Worm (Caenorhabditis elegans) whole organism, L4 larva: Measurements from ENCODE around the gene F22E5.7.

Experiments
- D1046.2 ChIP-seq: fragments of 200-800 bp; sonication (Bioruptor generic); IDR thresholded peaks from 2 replicates; pipeline ENCODE4 v1.3.6; 2022; ENCODE audit warnings: missing genetic modification characterization, missing compliant biosample characterization
- F37D6.2 ChIP-seq: sonication (generic microtip); optimal IDR thresholded peaks from 2 replicates; lab custom pipeline; 2016; ENCODE audit warnings: mild to moderate bottlenecking, missing genetic modification characterization, missing compliant biosample characterization
- R02D3.7 ChIP-seq: fragments of 150-350 bp; sonication (generic microtip); optimal IDR thresholded peaks from 3 replicates; lab custom pipeline; 2014; ENCODE audit warnings: missing biosample characterization, missing genetic modification characterization
- Y5F2A.4 ChIP-seq: fragments of 200-800 bp; sonication (Bioruptor generic); optimal IDR thresholded peaks from 2 replicates; lab custom pipeline; 2018; ENCODE audit warnings: mild to moderate bottlenecking, missing genetic modification characterization, missing compliant biosample characterization
- aha-1 ChIP-seq: fragments of 150-350 bp; peaks from one replicate; lab custom pipeline; 2014; ENCODE audit warnings: missing biosample characterization, missing genetic modification characterization
- ama-1 ChIP-seq: fragments of 150-350 bp; optimal IDR thresholded peaks from 2 replicates; lab custom pipeline; 2014; ENCODE audit warnings: inconsistent platforms, mixed read lengths
- cey-2 ChIP-seq: sonication (generic microtip); optimal IDR thresholded peaks from 3 replicates; lab custom pipeline; 2017; ENCODE audit warnings: missing genetic modification characterization, mild to moderate bottlenecking, missing compliant biosample characterization, antibody characterized with exemption, borderline replicate concordance; ENCODE audit not compliant: insufficient read depth
- fkh-10 ChIP-seq: fragments of 150-350 bp; optimal IDR thresholded peaks from 2 replicates; lab custom pipeline; 2014; ENCODE audit warnings: missing biosample characterization, missing genetic modification reagents, missing genetic modification characterization
- lin-29 ChIP-seq: fragments of 200-800 bp; sonication (Bioruptor generic); IDR thresholded peaks from 2 replicates; pipeline ENCODE4 v1.3.6; 2022; ENCODE audit warnings: missing genetic modification reagents, missing genetic modification characterization, missing compliant biosample characterization
- mdl-1 ChIP-seq, 2 experiments: fragments of 150-350 bp in 1 of 2; sonication (generic microtip) in 1 of 2; optimal IDR thresholded peaks; 2 replicates each; lab custom pipeline; 2014 to 2017; ENCODE audit warnings: missing biosample characterization in 2 of 2, missing genetic modification characterization in 2 of 2
- mdt-29 ChIP-seq: fragments of 200-800 bp; sonication (Bioruptor generic); IDR thresholded peaks from 2 replicates; pipeline ENCODE4 v1.3.6; 2022; ENCODE audit warnings: missing genetic modification reagents, missing genetic modification characterization, missing compliant biosample characterization
- nhr-102 ChIP-seq: sonication (generic microtip); optimal IDR thresholded peaks from 2 replicates; lab custom pipeline; 2016; ENCODE audit warnings: mild to moderate bottlenecking, missing genetic modification characterization, moderate library complexity, missing compliant biosample characterization
- pha-4 ChIP-seq, 2 experiments: fragments of 150-350 bp in 1 of 2; fragments of 200-800 bp in 1 of 2; sonication (Bioruptor generic) in 1 of 2; IDR thresholded peaks in 1 of 2; optimal IDR thresholded peaks in 1 of 2; 2 replicates each; pipeline versions ENCODE4 v1.3.6 to Lab custom; 2014 to 2022; ENCODE audit warnings: missing genetic modification characterization in 2 of 2, missing genetic modification reagents in 2 of 2, missing biosample characterization in 1 of 2, missing compliant biosample characterization in 1 of 2
- pqm-1 ChIP-seq: sonication (generic microtip); optimal IDR thresholded peaks from 2 replicates; lab custom pipeline; 2017; ENCODE audit warnings: missing biosample characterization, missing genetic modification characterization
- sdz-12 ChIP-seq: fragments of 200-800 bp; sonication (Bioruptor generic); optimal IDR thresholded peaks from 2 replicates; lab custom pipeline; 2018; ENCODE audit warnings: mild to moderate bottlenecking, missing genetic modification characterization, missing compliant biosample characterization
- snpc-1.2 ChIP-seq: fragments of 200-800 bp; sonication (Bioruptor generic); IDR thresholded peaks from 2 replicates; pipeline ENCODE4 v1.3.6; 2022; ENCODE audit warnings: missing genetic modification reagents, missing genetic modification characterization, missing compliant biosample characterization
- tag-97 ChIP-seq: fragments of 200-800 bp; sonication (Bioruptor generic); IDR thresholded peaks from 2 replicates; pipeline ENCODE4 v1.3.6; 2022; ENCODE audit warnings: missing genetic modification characterization, missing compliant biosample characterization
- unc-130 ChIP-seq: sonication (generic microtip); optimal IDR thresholded peaks from 2 replicates; lab custom pipeline; 2016; ENCODE audit warnings: missing genetic modification reagents, missing genetic modification characterization, missing compliant biosample characterization
- zip-2 ChIP-seq: fragments of 150-350 bp; optimal IDR thresholded peaks from 2 replicates; lab custom pipeline; 2014; ENCODE audit warnings: missing biosample characterization, missing genetic modification characterization

Gene F22E5.7

DNA sequence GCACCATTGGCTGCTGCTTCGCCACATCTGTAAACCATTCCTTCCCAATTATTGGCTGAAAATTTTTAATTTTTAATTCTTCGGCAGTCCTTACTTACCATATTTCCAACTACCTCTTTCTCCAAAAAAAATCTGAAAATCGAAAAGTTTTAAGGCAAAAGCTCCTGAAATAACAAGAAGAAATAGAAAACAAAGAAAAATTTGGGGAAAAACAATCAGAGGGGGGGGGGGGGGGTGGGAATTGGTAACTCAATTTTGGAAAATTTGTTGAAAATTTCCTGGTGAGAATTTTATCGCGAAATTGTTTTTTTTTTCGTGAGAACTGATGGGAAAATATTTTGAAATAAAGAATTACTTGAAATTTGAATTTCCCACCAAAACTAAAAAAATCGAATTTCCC lies 50.6 kb downstream of the F22E5.7 start, which contains the start of gene set-11:
set-11 (minus strand) TSS at position 101 of the 400 bp plus-strand sequence.
- TF ChIP-seq tag-97 (GFP tag; lab: Robert Waterston, UW) (no peak), pqm-1 (tag; lab: Kevin White, UChicago) (no peak), zip-2 (tag; lab: Kevin White, UChicago) (no peak), Y5F2A.4 (no peak), mdl-1 (tag; optimal IDR thresholded peaks at IDR 0.05; lab: Kevin White, UChicago) (no peak), F37D6.2 (tag; lab: Kevin White, UChicago) (no peak), ama-1 (lab: Kevin White, UChicago) (no peak), sdz-12 (GFP tag; lab: Kevin White, UChicago) (no peak), pha-4 (GFP tag; IDR thresholded peaks at IDR 0.05; lab: Robert Waterston, UW) (no peak), pha-4 (tag; optimal IDR thresholded peaks at IDR 0.05; lab: Kevin White, UChicago) (no peak), snpc-1.2 (GFP tag; lab: Robert Waterston, UW) (no peak), lin-29 (GFP tag; lab: Robert Waterston, UW) (no peak), mdt-29 (GFP tag; lab: Robert Waterston, UW) (no peak), fkh-10 (GFP tag; lab: Kevin White, UChicago) (no peak), cey-2 (no peak), unc-130 (GFP tag; lab: Kevin White, UChicago) (no peak), nhr-102 (no peak), R02D3.7 (no peak), D1046.2 (no peak), aha-1 (tag; lab: Kevin White, UChicago) (no peak)
